Worm (Caenorhabditis elegans): ENCODE measurements around the gene str-150.

str-150 gene

ce11 chrV:16621894-16622293 lies 38.8 kb downstream of the str-150 start (continued):
- TF ChIP-seq xnd-1 (tag; optimal IDR thresholded peaks at IDR 0.05) (no peak), Y56A3A.18 (GFP tag; IDR thresholded peaks at IDR 0.05) (no peak), ceh-79 (tag; optimal IDR thresholded peaks at IDR 0.05) (no peak), lag-1 (GFP tag; IDR thresholded peaks at IDR 0.05) (0 out of 2 replicates have a peak, but pooled peaks have one; percentile 43), aptf-2 (GFP tag; conservative IDR thresholded peaks at IDR 0.05) (no peak), egl-18 (GFP tag; IDR thresholded peaks at IDR 0.05) (no peak), snpc-3.4 (tag; optimal IDR thresholded peaks at IDR 0.05) (no peak), mcd-1 (GFP tag; IDR thresholded peaks at IDR 0.05) (no peak; the same call in 1 of the 2 replicates), F49E8.2 (tag; optimal IDR thresholded peaks at IDR 0.05; ENCODE audit: insufficient read depth) (no peak), nhr-27 (tag; optimal IDR thresholded peaks at IDR 0.05) (no peak), B0035.1 (tag; optimal IDR thresholded peaks at IDR 0.05) (no peak), fkh-3 (tag; optimal IDR thresholded peaks at IDR 0.05) (no peak), Y95B8A.8 (GFP tag; IDR thresholded peaks at IDR 0.05) (no peak), attf-3 (GFP tag; conservative IDR thresholded peaks at IDR 0.05) (no peak), F33H1.4 (GFP tag; IDR thresholded peaks at IDR 0.05) (no peak), nhr-80 (tag; optimal IDR thresholded peaks at IDR 0.05) (no peak), madf-8 (GFP tag; conservative IDR thresholded peaks at IDR 0.05) (no peak), ama-1 (optimal IDR thresholded peaks at IDR 0.05) (no peak), ama-1 (GFP tag; optimal IDR thresholded peaks at IDR 0.05) (no peak), F22D6.2 (tag; optimal IDR thresholded peaks at IDR 0.05) (no peak), K12H6.12 (tag; optimal IDR thresholded peaks at IDR 0.05) (no peak), attf-6 (GFP tag; IDR thresholded peaks at IDR 0.05) (peak; percentile 79), hmg-1.2 (GFP tag; IDR thresholded peaks at IDR 0.05) (peak; percentile 28; the same call in 1 of the 2 replicates), mel-28 (tag; optimal IDR thresholded peaks at IDR 0.05; ENCODE audit: borderline replicate concordance) (no peak), madf-10 (tag; optimal IDR thresholded peaks at IDR 0.05) (no peak), hsf-1 (GFP tag; IDR thresholded peaks at IDR 0.05) (no peak), unc-62 (GFP tag; optimal IDR thresholded peaks at IDR 0.05) (no peak), ztf-22 (GFP tag; optimal IDR thresholded peaks at IDR 0.05) (no peak), lin-40 (tag; optimal IDR thresholded peaks at IDR 0.05) (no peak), zim-3 (tag; optimal IDR thresholded peaks at IDR 0.05) (no peak), ztf-6 (GFP tag; IDR thresholded peaks at IDR 0.05) (no peak), sdz-38 (tag; optimal IDR thresholded peaks at IDR 0.05) (no peak), akir-1 (GFP tag; optimal IDR thresholded peaks at IDR 0.05) (no peak), hrde-1 (tag; optimal IDR thresholded peaks at IDR 0.05; ENCODE audit: borderline replicate concordance) (no peak), lin-35 (GFP tag; optimal IDR thresholded peaks at IDR 0.05) (no peak), snpc-4 (GFP tag; optimal IDR thresholded peaks at IDR 0.05) (no peak), snpc-4 (tag; optimal IDR thresholded peaks at IDR 0.05) (peak in 2 of 4 experiments; percentile 1 to 58), nfya-2 (GFP tag; IDR thresholded peaks at IDR 0.05) (no peak), lin-54 (GFP tag; optimal IDR thresholded peaks at IDR 0.05) (no peak), let-607 (tag; optimal IDR thresholded peaks at IDR 0.05) (no peak), ztf-3 (GFP tag; optimal IDR thresholded peaks at IDR 0.05) (no peak), nhr-120 (GFP tag; IDR thresholded peaks at IDR 0.05) (no peak), nfyb-1 (GFP tag; IDR thresholded peaks at IDR 0.05) (no peak), ceh-27 (GFP tag; optimal IDR thresholded peaks at IDR 0.05) (peak; percentile 18), ets-4 (GFP tag; optimal IDR thresholded peaks at IDR 0.05) (no peak), attf-5 (GFP tag; optimal IDR thresholded peaks at IDR 0.05) (peak; percentile 29), dox-1 (GFP tag; IDR thresholded peaks at IDR 0.05) (peak; percentile 60; the same call in 1 of the 2 replicates), egl-44 (GFP tag; IDR thresholded peaks at IDR 0.05) (no peak), B0336.3 (GFP tag; IDR thresholded peaks at IDR 0.05) (no peak), ccch-3 (GFP tag; optimal IDR thresholded peaks at IDR 0.05) (no peak)

Data from whole organism, young adult.